Fruit fly (Drosophila melanogaster): ENCODE results near the gene CG2898.

DNA sequence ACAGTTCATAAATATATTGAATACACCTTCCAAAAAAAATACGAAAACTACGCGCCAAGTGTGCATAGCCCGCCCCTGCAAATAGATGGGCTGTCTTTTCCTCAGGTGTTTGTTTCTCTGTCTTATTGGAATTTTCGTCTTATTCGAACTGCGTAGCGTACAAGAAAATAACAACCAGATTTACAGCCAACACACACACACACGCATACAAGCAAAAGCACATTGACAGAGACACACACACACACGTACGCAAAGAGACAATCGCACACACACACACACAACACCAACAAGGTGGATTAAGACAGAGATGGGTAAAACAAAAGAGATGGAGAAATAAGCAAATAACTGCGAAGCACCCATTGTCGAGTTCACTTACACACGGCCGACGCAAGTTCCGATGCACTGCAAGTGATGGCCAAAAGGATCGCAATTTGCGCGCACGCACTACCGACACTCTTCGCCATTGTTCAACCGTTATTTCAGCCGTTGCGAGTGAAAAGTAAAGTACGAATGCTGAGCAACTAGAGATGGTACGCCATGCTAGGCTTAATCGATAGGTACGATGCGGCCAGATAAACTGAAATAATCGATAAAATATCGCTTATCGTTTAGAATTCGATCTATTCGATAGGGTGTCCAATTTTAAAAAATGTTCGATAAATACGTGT, 9.3 kb upstream of the CG2898 start:
- TF ChIP-seq CG13204 (GFP tag; optimal IDR thresholded peaks at IDR 0.05): no peak
- TF ChIP-seq fd96Ca (GFP tag; IDR thresholded peaks at IDR 0.05): peak; percentile 26; the same call in 1 of the 3 replicates
- no peak for TF ChIP-seq Pif1B (GFP tag; optimal IDR thresholded peaks at IDR 0.05)
- peak; percentile 25; the same call in 1 of the 2 replicates for TF ChIP-seq CG12605 (GFP tag; IDR thresholded peaks at IDR 0.05)
- no peak for TF ChIP-seq Ets98B (GFP tag; IDR thresholded peaks at IDR 0.05)
- no peak for TF ChIP-seq CG15710 (tag; optimal IDR thresholded peaks at IDR 0.05)
- TF ChIP-seq CG4496 (GFP tag; IDR thresholded peaks at IDR 0.05): 0 out of 3 replicates have a peak, but pooled peaks have one; percentile 50
- TF ChIP-seq CG9948 (tag; optimal IDR thresholded peaks at IDR 0.05): no peak
- TF ChIP-seq gl (tag; optimal IDR thresholded peaks at IDR 0.05): no peak
- TF ChIP-seq CG32121 (GFP tag; IDR thresholded peaks at IDR 0.05): no peak
